Worm (Caenorhabditis elegans) whole organism, L1 larva: Measurements from ENCODE around the gene Y75B8A.6.

Experiments used
- lin-13 ChIP-seq: fragments of 150-350 bp; optimal IDR thresholded peaks from 2 replicates; lab custom pipeline; 2014; ENCODE audit warnings: missing biosample characterization, missing genetic modification reagents, missing genetic modification characterization
- lin-39 ChIP-seq: fragments of 150-350 bp; optimal IDR thresholded peaks from 2 replicates; lab custom pipeline; 2014; ENCODE audit warnings: missing biosample characterization, missing genetic modification reagents, missing genetic modification characterization
- nhr-11 ChIP-seq: fragments of 150-350 bp; optimal IDR thresholded peaks from 2 replicates; lab custom pipeline; 2014; ENCODE audit warnings: missing biosample characterization, missing genetic modification characterization
- pqm-1 ChIP-seq: sonication (generic microtip); optimal IDR thresholded peaks from 3 replicates; lab custom pipeline; 2017; ENCODE audit warnings: missing biosample characterization, missing genetic modification characterization

ce11 chrIII:12124392-12124791, 5.8 kb downstream of the Y75B8A.6 start:
- TF ChIP-seq nhr-11 (tag; lab: Kevin White, UChicago) (no peak), pqm-1 (tag; lab: Kevin White, UChicago) (no peak), lin-39 (tag; lab: Kevin White, UChicago) (no peak), lin-13 (GFP tag; lab: Kevin White, UChicago) (no peak)
